Worm (Caenorhabditis elegans) whole organism, L2 larva: ENCODE results near the gene F54C9.11.

Experiments used
- C34F6.9 ChIP-seq: fragments of 150-350 bp; optimal IDR thresholded peaks from 2 replicates; lab custom pipeline; 2014; ENCODE audit warnings: missing biosample characterization, missing genetic modification characterization
- F13H6.1 ChIP-seq: sonication (generic microtip); optimal IDR thresholded peaks from 2 replicates; lab custom pipeline; 2016; ENCODE audit warnings: missing genetic modification characterization, missing compliant biosample characterization
- R02D3.7 ChIP-seq: fragments of 150-350 bp; optimal IDR thresholded peaks from 2 replicates; lab custom pipeline; 2014; ENCODE audit warnings: missing biosample characterization, missing genetic modification characterization
- Y55F3AM.14 ChIP-seq: fragments of 200-800 bp; sonication (Bioruptor generic); optimal IDR thresholded peaks from 2 replicates; lab custom pipeline; 2018; ENCODE audit warnings: mild to moderate bottlenecking, missing genetic modification characterization, missing compliant biosample characterization
- ZK546.5 ChIP-seq: sonication (generic microtip); optimal IDR thresholded peaks from 2 replicates; lab custom pipeline; 2017; ENCODE audit warnings: missing biosample characterization, missing genetic modification characterization
- alr-1 ChIP-seq: fragments of 150-350 bp; optimal IDR thresholded peaks from 2 replicates; lab custom pipeline; 2014; ENCODE audit warnings: missing biosample characterization, missing genetic modification characterization
- aly-2 ChIP-seq: fragments of 150-350 bp; optimal IDR thresholded peaks from 2 replicates; lab custom pipeline; 2014; ENCODE audit warnings: missing biosample characterization, missing genetic modification characterization
- ama-1 ChIP-seq: fragments of 150-350 bp; optimal IDR thresholded peaks from 2 replicates; lab custom pipeline; 2018; ENCODE audit warnings: inconsistent platforms
- blmp-1 ChIP-seq: sonication (generic microtip); optimal IDR thresholded peaks from 2 replicates; lab custom pipeline; 2017; ENCODE audit warnings: missing genetic modification characterization, mild to moderate bottlenecking, missing compliant biosample characterization, antibody characterized with exemption, moderate library complexity; ENCODE audit not compliant: insufficient read depth
- ceh-16 ChIP-seq: fragments of 150-350 bp; optimal IDR thresholded peaks from 2 replicates; lab custom pipeline; 2014; ENCODE audit warnings: missing biosample characterization, missing genetic modification characterization
- ceh-82 ChIP-seq: fragments of 150-350 bp; optimal IDR thresholded peaks from 2 replicates; lab custom pipeline; 2014; ENCODE audit warnings: missing biosample characterization, missing genetic modification characterization
- crh-2 ChIP-seq: sonication (generic microtip); optimal IDR thresholded peaks from 2 replicates; lab custom pipeline; 2017; ENCODE audit warnings: missing biosample characterization, missing genetic modification characterization
- dmd-4 ChIP-seq: sonication (generic microtip); optimal IDR thresholded peaks from 2 replicates; lab custom pipeline; 2017; ENCODE audit warnings: missing biosample characterization, missing genetic modification characterization
- egl-27 ChIP-seq: sonication (generic microtip); optimal IDR thresholded peaks from 3 replicates; lab custom pipeline; 2017; ENCODE audit warnings: missing biosample characterization, missing genetic modification reagents, missing genetic modification characterization
- elt-1 ChIP-seq: fragments of 150-350 bp; optimal IDR thresholded peaks from 2 replicates; lab custom pipeline; 2014; ENCODE audit warnings: missing biosample characterization, missing genetic modification characterization
- elt-3 ChIP-seq: sonication (generic microtip); optimal IDR thresholded peaks from 2 replicates; lab custom pipeline; 2017; ENCODE audit warnings: missing biosample characterization, missing genetic modification characterization
- fos-1 ChIP-seq: fragments of 150-350 bp; optimal IDR thresholded peaks from 2 replicates; lab custom pipeline; 2014; ENCODE audit warnings: missing biosample characterization, missing genetic modification characterization
- gmeb-1 ChIP-seq: fragments of 150-350 bp; optimal IDR thresholded peaks from 2 replicates; lab custom pipeline; 2014; ENCODE audit warnings: missing biosample characterization, missing genetic modification characterization
- lin-11 ChIP-seq: fragments of 150-350 bp; sonication (generic microtip); optimal IDR thresholded peaks from 2 replicates; lab custom pipeline; 2014; ENCODE audit warnings: missing biosample characterization, missing genetic modification characterization, inconsistent platforms, mixed read lengths
- lin-13 ChIP-seq: fragments of 150-350 bp; optimal IDR thresholded peaks from 2 replicates; lab custom pipeline; 2014; ENCODE audit warnings: missing biosample characterization, missing genetic modification reagents, missing genetic modification characterization
- lin-39 ChIP-seq: fragments of 150-350 bp; optimal IDR thresholded peaks from 2 replicates; lab custom pipeline; 2014; ENCODE audit warnings: missing biosample characterization, missing genetic modification reagents, missing genetic modification characterization
- lsy-2 ChIP-seq, 2 experiments: fragments of 150-350 bp in 1 of 2; sonication (generic microtip) in 1 of 2; optimal IDR thresholded peaks; 2 replicates each; lab custom pipeline; 2014 to 2017; ENCODE audit warnings: missing biosample characterization in 2 of 2, missing genetic modification characterization in 2 of 2
- mab-5 ChIP-seq: fragments of 150-350 bp; optimal IDR thresholded peaks from 2 replicates; lab custom pipeline; 2014; ENCODE audit warnings: missing biosample characterization, missing genetic modification characterization
- mbf-1 ChIP-seq: sonication (generic microtip); optimal IDR thresholded peaks from 2 replicates; lab custom pipeline; 2017; ENCODE audit warnings: missing biosample characterization, missing genetic modification characterization
- mdl-1 ChIP-seq, 2 experiments: fragments of 150-350 bp in 1 of 2; sonication (generic microtip) in 1 of 2; optimal IDR thresholded peaks; 2 replicates each; lab custom pipeline; 2017; ENCODE audit warnings: missing biosample characterization in 2 of 2, missing genetic modification characterization in 2 of 2
- nhr-10 ChIP-seq: sonication (generic microtip); optimal IDR thresholded peaks from 2 replicates; lab custom pipeline; 2017; ENCODE audit warnings: missing biosample characterization, missing genetic modification characterization
- nhr-11 ChIP-seq: fragments of 150-350 bp; optimal IDR thresholded peaks from 2 replicates; lab custom pipeline; 2014; ENCODE audit warnings: missing biosample characterization, missing genetic modification characterization
- nhr-12 ChIP-seq: fragments of 150-350 bp; optimal IDR thresholded peaks from 2 replicates; lab custom pipeline; 2014; ENCODE audit warnings: missing biosample characterization, missing genetic modification characterization
- nhr-129 ChIP-seq: fragments of 150-350 bp; optimal IDR thresholded peaks from 2 replicates; lab custom pipeline; 2014; ENCODE audit warnings: missing biosample characterization, missing genetic modification characterization
- nhr-21 ChIP-seq: fragments of 150-350 bp; optimal IDR thresholded peaks from 2 replicates; lab custom pipeline; 2014; ENCODE audit warnings: missing biosample characterization, missing genetic modification characterization
- nhr-23 ChIP-seq: fragments of 150-350 bp; optimal IDR thresholded peaks from 2 replicates; lab custom pipeline; 2014; ENCODE audit warnings: missing biosample characterization, missing genetic modification reagents, missing genetic modification characterization
- nhr-237 ChIP-seq: fragments of 150-350 bp; optimal IDR thresholded peaks from 2 replicates; lab custom pipeline; 2014; ENCODE audit warnings: missing biosample characterization, missing genetic modification characterization
- nhr-25 ChIP-seq: fragments of 150-350 bp; sonication (generic microtip); optimal IDR thresholded peaks from 3 replicates; lab custom pipeline; 2014; ENCODE audit warnings: missing biosample characterization, missing genetic modification characterization
- nhr-6 ChIP-seq: fragments of 150-350 bp; optimal IDR thresholded peaks from 2 replicates; lab custom pipeline; 2014; ENCODE audit warnings: missing biosample characterization, missing genetic modification characterization
- nhr-77 ChIP-seq: fragments of 150-350 bp; optimal IDR thresholded peaks from 2 replicates; lab custom pipeline; 2014; ENCODE audit warnings: missing biosample characterization, missing genetic modification characterization
- peb-1 ChIP-seq: fragments of 150-350 bp; optimal IDR thresholded peaks from 2 replicates; lab custom pipeline; 2014; ENCODE audit warnings: missing biosample characterization, missing genetic modification characterization
- sem-4 ChIP-seq: fragments of 150-350 bp; optimal IDR thresholded peaks from 2 replicates; lab custom pipeline; 2014; ENCODE audit warnings: missing biosample characterization, missing genetic modification reagents, missing genetic modification characterization
- skn-1 ChIP-seq: sonication (generic microtip); optimal IDR thresholded peaks from 2 replicates; lab custom pipeline; 2017; ENCODE audit warnings: missing biosample characterization, missing genetic modification characterization
- sma-3 ChIP-seq: sonication (generic microtip); optimal IDR thresholded peaks from 2 replicates; lab custom pipeline; 2016; ENCODE audit warnings: missing genetic modification reagents, missing genetic modification characterization, missing compliant biosample characterization
- sma-9 ChIP-seq, 2 experiments: fragments of 150-350 bp in 1 of 2; sonication (generic microtip) in 1 of 2; optimal IDR thresholded peaks; 2 replicates each; lab custom pipeline; 2014 to 2016; ENCODE audit warnings: missing genetic modification characterization in 2 of 2, mild to moderate bottlenecking in 1 of 2, missing biosample characterization in 1 of 2, missing compliant biosample characterization in 1 of 2, missing genetic modification reagents in 1 of 2, moderate library complexity in 1 of 2
- snpc-4 ChIP-seq: fragments of 150-350 bp; optimal IDR thresholded peaks from 2 replicates; lab custom pipeline; 2014; ENCODE audit warnings: missing biosample characterization, missing genetic modification characterization
- unc-39 ChIP-seq: fragments of 150-350 bp; optimal IDR thresholded peaks from 2 replicates; lab custom pipeline; 2014; ENCODE audit warnings: missing biosample characterization, missing genetic modification characterization
- unc-55 ChIP-seq: fragments of 150-350 bp; sonication (generic microtip); optimal IDR thresholded peaks from 3 replicates; lab custom pipeline; 2014; ENCODE audit warnings: missing biosample characterization, missing genetic modification reagents, missing genetic modification characterization
- unc-62 ChIP-seq: fragments of 150-350 bp; optimal IDR thresholded peaks from 2 replicates; lab custom pipeline; 2014; ENCODE audit warnings: missing biosample characterization, missing genetic modification reagents, missing genetic modification characterization
- zag-1 ChIP-seq: fragments of 150-350 bp; optimal IDR thresholded peaks from 2 replicates; lab custom pipeline; 2014; ENCODE audit warnings: missing biosample characterization, missing genetic modification characterization
- ztf-1 ChIP-seq: fragments of 200-800 bp; sonication (Bioruptor generic); conservative IDR thresholded peaks from 2 replicates; pipeline ENCODE4 v1.3.6; 2022; ENCODE audit warnings: missing genetic modification characterization, missing compliant biosample characterization
- ztf-11 ChIP-seq: sonication (generic microtip); optimal IDR thresholded peaks from 2 replicates; lab custom pipeline; 2017; ENCODE audit warnings: missing biosample characterization, missing genetic modification characterization
- ztf-4 ChIP-seq: fragments of 150-350 bp; optimal IDR thresholded peaks from 2 replicates; lab custom pipeline; 2014; ENCODE audit warnings: missing biosample characterization, missing genetic modification characterization

F54C9.11 gene

DNA sequence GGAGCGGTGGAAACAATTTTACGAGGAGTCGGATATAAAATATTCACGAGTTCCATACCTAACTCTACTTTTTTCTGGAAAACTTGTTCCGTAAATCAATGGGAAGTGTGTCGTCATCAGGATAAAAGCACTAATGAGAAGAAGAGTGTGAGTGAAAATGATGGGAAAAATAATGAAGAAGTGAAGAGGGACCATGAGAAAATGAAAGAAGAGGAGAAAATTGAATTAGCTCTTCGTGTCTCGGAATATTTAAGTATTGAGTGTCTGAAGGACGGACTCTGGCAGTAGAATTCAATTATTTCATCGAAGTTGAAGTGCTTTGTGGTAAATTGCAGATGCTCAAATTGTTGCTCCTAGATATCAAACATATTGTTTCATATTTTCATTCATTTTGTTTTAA lies 4.3 kb upstream of the F54C9.11 start (continued):
- no peak for TF ChIP-seq elt-3
- peak; percentile 35 for TF ChIP-seq crh-2
- TF ChIP-seq nhr-6 (tag; lab: Kevin White, UChicago): no peak
- no peak for TF ChIP-seq aly-2

DNA sequence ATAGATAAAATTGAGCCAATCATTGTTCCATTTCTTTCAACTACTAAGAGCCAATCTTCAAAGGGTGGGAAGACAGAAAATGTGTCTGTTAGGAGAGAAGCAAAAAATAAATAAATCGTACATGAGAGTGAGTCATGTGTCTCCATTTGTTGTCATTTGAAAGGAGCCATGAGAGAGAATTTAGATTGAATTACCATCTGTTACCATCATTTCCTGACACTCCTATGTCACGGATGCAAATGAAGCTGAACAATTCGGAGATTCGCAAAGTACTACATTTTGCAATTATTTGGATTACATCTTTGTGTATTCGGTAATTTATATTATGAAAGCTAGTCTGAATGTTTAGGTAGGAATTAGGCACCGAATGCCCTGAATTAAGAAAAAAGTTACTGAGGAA lies 3.6 kb upstream of the F54C9.11 start:
- TF ChIP-seq C34F6.9: no peak
- no peak for TF ChIP-seq sma-3 (GFP tag; lab: Kevin White, UChicago)
- TF ChIP-seq nhr-21 (tag; lab: Kevin White, UChicago): no peak
- TF ChIP-seq nhr-77: no peak
- no peak for TF ChIP-seq lsy-2 (tag; optimal IDR thresholded peaks at IDR 0.05; lab: Kevin White, UChicago)
- peak; percentile 16 for TF ChIP-seq lin-39 (tag; lab: Kevin White, UChicago)

- TF ChIP-seq C34F6.9: no peak
- no peak for TF ChIP-seq mab-5
- no peak for TF ChIP-seq nhr-77
- no peak for TF ChIP-seq ceh-16
- no peak for TF ChIP-seq mbf-1 (tag; lab: Kevin White, UChicago)
- no peak for TF ChIP-seq nhr-12
- no peak for TF ChIP-seq ZK546.5 (tag; lab: Kevin White, UChicago)
- TF ChIP-seq snpc-4: no peak
- no peak for TF ChIP-seq unc-39 (tag; lab: Kevin White, UChicago)
- no peak for TF ChIP-seq dmd-4
- TF ChIP-seq R02D3.7 (tag; lab: Kevin White, UChicago): no peak
- no peak for TF ChIP-seq peb-1 (tag; lab: Kevin White, UChicago)
- TF ChIP-seq sma-9 (GFP tag; optimal IDR thresholded peaks at IDR 0.05; lab: Kevin White, UChicago): no peak
- no peak for TF ChIP-seq sma-9 (tag; optimal IDR thresholded peaks at IDR 0.05; lab: Kevin White, UChicago)
- TF ChIP-seq sma-3 (GFP tag; lab: Kevin White, UChicago): no peak
- TF ChIP-seq nhr-23 (tag; lab: Kevin White, UChicago): no peak
- no peak for TF ChIP-seq nhr-237 (tag; lab: Kevin White, UChicago)
- TF ChIP-seq nhr-25 (tag; lab: Kevin White, UChicago): no peak
- peak; percentile 11 for TF ChIP-seq F13H6.1 (tag; lab: Kevin White, UChicago)
- TF ChIP-seq nhr-10 (tag; lab: Kevin White, UChicago): no peak
- TF ChIP-seq lsy-2 (tag; optimal IDR thresholded peaks at IDR 0.05; lab: Kevin White, UChicago): peak in 1 of 2 experiments; percentile 18
- no peak for TF ChIP-seq aly-2
- no peak for TF ChIP-seq lin-11
- TF ChIP-seq sem-4: peak; percentile 29
- TF ChIP-seq zag-1 (tag; lab: Kevin White, UChicago): peak; percentile 28
- TF ChIP-seq nhr-11: no peak
- TF ChIP-seq egl-27 (tag; lab: Kevin White, UChicago): no peak
- TF ChIP-seq gmeb-1: no peak
- no peak for TF ChIP-seq elt-1 (tag; lab: Kevin White, UChicago)
- no peak for TF ChIP-seq nhr-21 (tag; lab: Kevin White, UChicago)
- TF ChIP-seq ztf-11 (tag; lab: Kevin White, UChicago): no peak
- TF ChIP-seq lin-39 (tag; lab: Kevin White, UChicago): no peak
- no peak for TF ChIP-seq Y55F3AM.14
- TF ChIP-seq alr-1 (tag; lab: Kevin White, UChicago): no peak
- peak; percentile 70 for TF ChIP-seq unc-55 (GFP tag; lab: Kevin White, UChicago)
- no peak for TF ChIP-seq fos-1 (tag; lab: Kevin White, UChicago)
- TF ChIP-seq ztf-1 (GFP tag; lab: Robert Waterston, UW): no peak
- TF ChIP-seq ztf-4 (tag; lab: Kevin White, UChicago): no peak
- no peak for TF ChIP-seq unc-62 (GFP tag; lab: Kevin White, UChicago)
- no peak for TF ChIP-seq blmp-1
- TF ChIP-seq nhr-6 (tag; lab: Kevin White, UChicago): no peak
- TF ChIP-seq skn-1 (tag; lab: Kevin White, UChicago): no peak
- no peak for TF ChIP-seq mdl-1 (tag; optimal IDR thresholded peaks at IDR 0.05; lab: Kevin White, UChicago)
- TF ChIP-seq ama-1 (lab: Kevin White, UChicago): no peak
- TF ChIP-seq crh-2: no peak
- TF ChIP-seq elt-3: no peak
- TF ChIP-seq nhr-129 (tag; lab: Kevin White, UChicago): peak; percentile 21
- no peak for TF ChIP-seq lin-13 (GFP tag; lab: Kevin White, UChicago)
- TF ChIP-seq ceh-82 (tag; lab: Kevin White, UChicago): no peak
Measured at ce11 chrII:8587660-8588230, 2.9 kb upstream of the F54C9.11 start.
